Fruit fly (Drosophila melanogaster) S2 (cell line): ENCODE measurements around the gene Cpsf6.

Source experiments
- CG8478 ChIP-seq: fragments of >200 bp; optimal IDR thresholded peaks from 2 replicates; lab custom pipeline; 2018
- CTCF ChIP-seq, 2 experiments: fragments of >200 bp; optimal IDR thresholded peaks; 2 replicates each; lab custom pipeline; 2018

dm6 chr3L:8318916-8319506, 3.7 kb upstream of the Cpsf6 start, which contains the start of gene CG43059:
- TF ChIP-seq CG8478 (lab: Kevin White, UChicago): no peak
- no peak for TF ChIP-seq CTCF (optimal IDR thresholded peaks at IDR 0.05; lab: Kevin White, UChicago)
